Worm (Caenorhabditis elegans) whole organism, L4/young adult: Measurements from ENCODE around the gene F35G2.5.
"Not testable (repeated sequence)": the region's sequence is repeated elsewhere in the genome, so short reads cannot be mapped to it uniquely, and the experiment has no call there.

Source experiments
- W03F9.2 ChIP-seq: fragments of 150-350 bp; optimal IDR thresholded peaks from 2 replicates; lab custom pipeline; 2014; ENCODE audit warnings: missing biosample characterization, missing genetic modification characterization
- dao-5 ChIP-seq: sonication (generic microtip); optimal IDR thresholded peaks from 2 replicates; lab custom pipeline; 2016; ENCODE audit warnings: missing genotype, missing genetic modification characterization, moderate library complexity, missing compliant biosample characterization
- him-1 ChIP-seq: sonication (generic microtip); optimal IDR thresholded peaks from 2 replicates; lab custom pipeline; 2016; ENCODE audit warnings: missing genotype, missing genetic modification reagents, missing genetic modification characterization, missing compliant biosample characterization

Gene F35G2.5

ce11 chrIV:12219309-12219708 lies at the start of gene F35G2.5:
TSS of gene F35G2.5 (plus strand) at chrIV:12219609.
- TF ChIP-seq dao-5 (tag; lab: Kevin White, UChicago) (no peak), him-1 (tag; lab: Kevin White, UChicago) (no peak)

ce11 chrIV:12178235-12178634 lies 41.2 kb upstream of the F35G2.5 start, which contains the start of gene nlr-1:
TSS of gene nlr-1 (minus strand) at chrIV:12178335.
- not testable (repeated sequence) for TF ChIP-seq him-1 (tag; lab: Kevin White, UChicago); W03F9.2; dao-5 (tag; lab: Kevin White, UChicago)

- TF ChIP-seq W03F9.2 (no peak), dao-5 (tag; lab: Kevin White, UChicago) (no peak), him-1 (tag; lab: Kevin White, UChicago) (no peak)
Measured at ce11 chrIV:12192104-12192763, 27.2 kb upstream of the F35G2.5 start.

ce11 chrIV:12193338-12193737 lies 26.1 kb upstream of the F35G2.5 start:
- TF ChIP-seq W03F9.2 (no peak), dao-5 (tag; lab: Kevin White, UChicago) (no peak), him-1 (tag; lab: Kevin White, UChicago) (no peak)

- peak; percentile 12 for TF ChIP-seq W03F9.2
- TF ChIP-seq dao-5 (tag; lab: Kevin White, UChicago), result no peak
Measured at ce11 chrIV:12194668-12195067, 24.7 kb upstream of the F35G2.5 start.

ce11 chrIV:12196608-12197007 lies 22.8 kb upstream of the F35G2.5 start:
- no peak for TF ChIP-seq W03F9.2
- no peak for TF ChIP-seq him-1 (tag; lab: Kevin White, UChicago)
- no peak for TF ChIP-seq dao-5 (tag; lab: Kevin White, UChicago)

- TF ChIP-seq W03F9.2, result no peak
- TF ChIP-seq him-1 (tag; lab: Kevin White, UChicago), result no peak
- TF ChIP-seq dao-5 (tag; lab: Kevin White, UChicago), result no peak
Measured at ce11 chrIV:12197679-12198078, 21.7 kb upstream of the F35G2.5 start.

ce11 chrIV:12198816-12199215 lies 20.6 kb upstream of the F35G2.5 start:
- TF ChIP-seq dao-5 (tag; lab: Kevin White, UChicago), result no peak
- TF ChIP-seq him-1 (tag; lab: Kevin White, UChicago), result no peak
- no peak for TF ChIP-seq W03F9.2

ce11 chrIV:12199538-12200158 lies 19.8 kb upstream of the F35G2.5 start:
- no peak for TF ChIP-seq dao-5 (tag; lab: Kevin White, UChicago)
- TF ChIP-seq W03F9.2, result no peak
- TF ChIP-seq him-1 (tag; lab: Kevin White, UChicago), result no peak

- TF ChIP-seq W03F9.2, result no peak
- TF ChIP-seq dao-5 (tag; lab: Kevin White, UChicago), result no peak
- no peak for TF ChIP-seq him-1 (tag; lab: Kevin White, UChicago)
Measured at ce11 chrIV:12200812-12201211, 18.6 kb upstream of the F35G2.5 start.

- no peak for TF ChIP-seq dao-5 (tag; lab: Kevin White, UChicago)
- TF ChIP-seq him-1 (tag; lab: Kevin White, UChicago), result no peak
- no peak for TF ChIP-seq W03F9.2
Measured at ce11 chrIV:12202000-12202399, 17.4 kb upstream of the F35G2.5 start.

ce11 chrIV:12202949-12203348 lies 16.5 kb upstream of the F35G2.5 start, which contains the start of gene F35G2.1:
TSS of gene F35G2.1 (plus strand) at chrIV:12203249.
- TF ChIP-seq dao-5 (tag; lab: Kevin White, UChicago) (no peak), W03F9.2 (no peak), him-1 (tag; lab: Kevin White, UChicago) (no peak)

ce11 chrIV:12203968-12204367 lies 15.4 kb upstream of the F35G2.5 start:
- TF ChIP-seq him-1 (tag; lab: Kevin White, UChicago) (no peak), dao-5 (tag; lab: Kevin White, UChicago) (no peak), W03F9.2 (no peak)

ce11 chrIV:12207454-12207853 lies 12.0 kb upstream of the F35G2.5 start:
- no peak for TF ChIP-seq dao-5 (tag; lab: Kevin White, UChicago)
- no peak for TF ChIP-seq W03F9.2
- TF ChIP-seq him-1 (tag; lab: Kevin White, UChicago), result no peak
